Worm (Caenorhabditis elegans) whole organism, midembryonic: Measurements from ENCODE around the gene R09E10.2.

ENCODE experiments used
- T22C8.4 ChIP-seq: fragments of 200-800 bp; sonication (Bioruptor generic); IDR thresholded peaks from 2 replicates; pipeline ENCODE4 v1.3.6; 2022; ENCODE audit warnings: missing genetic modification characterization, missing compliant biosample characterization
- cog-1 ChIP-seq: sonication (generic microtip); optimal IDR thresholded peaks from 2 replicates; lab custom pipeline; 2016; ENCODE audit warnings: missing genetic modification characterization, missing compliant biosample characterization
- ref-1 ChIP-seq: fragments of 200-800 bp; sonication (Bioruptor generic); conservative IDR thresholded peaks from 2 replicates; pipeline ENCODE4 v1.3.6; 2022; ENCODE audit warnings: missing genetic modification reagents, missing genetic modification characterization, missing compliant biosample characterization
- tab-1 ChIP-seq: fragments of 200-800 bp; sonication (Bioruptor generic); IDR thresholded peaks from 2 replicates; pipeline ENCODE4 v1.3.6; 2022; ENCODE audit warnings: missing genetic modification characterization, missing compliant biosample characterization
- ztf-23 ChIP-seq: fragments of 200-800 bp; sonication (Bioruptor generic); IDR thresholded peaks from 2 replicates; pipeline ENCODE4 v1.3.6; 2022; ENCODE audit warnings: missing genetic modification reagents, missing genetic modification characterization, missing compliant biosample characterization

DNA sequence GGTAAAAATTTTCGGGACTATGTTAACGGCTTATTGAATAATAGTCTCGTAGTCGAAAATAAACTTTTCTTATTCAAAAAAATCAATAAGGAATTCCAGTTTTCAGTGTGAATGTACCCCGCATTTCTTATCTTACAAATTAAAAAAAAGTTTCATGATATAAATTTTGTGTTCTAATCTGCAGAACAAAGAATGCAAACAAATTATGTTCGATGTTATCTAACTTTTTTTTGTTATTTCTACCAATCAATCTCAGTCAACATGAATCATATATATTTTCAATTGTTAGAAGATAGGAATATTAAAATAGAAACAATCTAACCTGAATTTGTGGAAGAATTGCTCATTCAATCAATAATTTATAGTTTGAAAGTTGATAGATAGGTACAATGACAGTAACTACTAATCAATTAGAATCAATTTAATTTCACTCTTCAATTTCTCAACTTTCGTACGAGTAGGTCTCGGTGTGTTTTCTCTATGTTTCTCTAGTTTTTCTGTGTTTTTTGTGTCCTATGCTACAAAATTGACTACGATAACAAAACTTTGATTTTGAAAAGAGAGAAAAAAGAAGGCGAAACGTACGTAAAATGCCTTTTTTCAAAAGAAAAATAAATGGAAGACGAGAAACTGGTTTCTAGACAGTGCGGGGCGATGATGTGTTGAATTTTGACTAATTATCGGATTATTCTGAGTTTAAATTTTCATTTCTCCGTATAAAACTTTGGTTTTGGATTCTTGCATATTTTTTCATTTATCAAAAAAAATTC is 32.0 kb upstream of the R09E10.2 start, which contains the start of the genes unc-43 and Y43C5B.3:
- TF ChIP-seq T22C8.4 = no peak
- no peak for TF ChIP-seq ztf-23 (GFP tag; lab: Robert Waterston, UW)
- no peak for TF ChIP-seq cog-1 (tag; lab: Kevin White, UChicago)
- no peak for TF ChIP-seq ref-1 (GFP tag; lab: Robert Waterston, UW)
- TF ChIP-seq tab-1 (GFP tag; lab: Robert Waterston, UW) = no peak
